Worm (Caenorhabditis elegans): Measurements from ENCODE around the gene F44E7.3.
A peak's percentile ranks its signal among the peaks of the same experiment; 100 is the strongest.

F44E7.3 gene

ce11 chrV:5765081-5765480 is 6.7 kb upstream of the F44E7.3 start, which contains the start of gene pgph-2:
Gene pgph-2, plus strand, starts transcription at chrV:5765127.
- TF ChIP-seq unc-62 (GFP tag; optimal IDR thresholded peaks at IDR 0.05) (no peak), zim-3 (tag; optimal IDR thresholded peaks at IDR 0.05) (no peak), T07F8.4 (tag; optimal IDR thresholded peaks at IDR 0.05) (no peak), T26A5.8 (tag; optimal IDR thresholded peaks at IDR 0.05) (no peak), ceh-27 (GFP tag; optimal IDR thresholded peaks at IDR 0.05) (no peak), snpc-4 (GFP tag; optimal IDR thresholded peaks at IDR 0.05) (no peak), snpc-4 (tag; optimal IDR thresholded peaks at IDR 0.05) (no peak), nfya-1 (tag; optimal IDR thresholded peaks at IDR 0.05; ENCODE audit: borderline replicate concordance, insufficient read depth) (no peak), egl-44 (GFP tag; IDR thresholded peaks at IDR 0.05) (no peak), B0261.1 (tag; optimal IDR thresholded peaks at IDR 0.05) (no peak), ZK185.1 (tag; optimal IDR thresholded peaks at IDR 0.05; ENCODE audit: poor library complexity, severe bottlenecking) (no peak), tbx-9 (tag; optimal IDR thresholded peaks at IDR 0.05; ENCODE audit: borderline replicate concordance) (no peak), lir-1 (GFP tag; conservative IDR thresholded peaks at IDR 0.05) (no peak), sea-2 (GFP tag; IDR thresholded peaks at IDR 0.05) (no peak)

ce11 chrV:5768292-5768695 is 3.5 kb upstream of the F44E7.3 start:
- TF ChIP-seq snpc-3.4 (tag; optimal IDR thresholded peaks at IDR 0.05) = no peak
- peak; percentile 42 for TF ChIP-seq mcd-1 (GFP tag; IDR thresholded peaks at IDR 0.05)
- TF ChIP-seq madf-3 (GFP tag; IDR thresholded peaks at IDR 0.05) = 0 out of 2 replicates have a peak, but pooled peaks have one; percentile 33
- TF ChIP-seq somi-1 (GFP tag; optimal IDR thresholded peaks at IDR 0.05) = peak; percentile 89
- no peak for TF ChIP-seq dpl-1 (GFP tag; optimal IDR thresholded peaks at IDR 0.05)
- peak; percentile 77 for TF ChIP-seq nhr-80 (tag; optimal IDR thresholded peaks at IDR 0.05)
- peak; percentile 64 for TF ChIP-seq F22D6.2 (tag; optimal IDR thresholded peaks at IDR 0.05)
- TF ChIP-seq B0035.1 (tag; optimal IDR thresholded peaks at IDR 0.05) = no peak
- TF ChIP-seq C06A6.2 (GFP tag; conservative IDR thresholded peaks at IDR 0.05) = peak; percentile 37; the same call in 1 of the 2 replicates
- peak; percentile 42 for TF ChIP-seq chd-7 (tag; optimal IDR thresholded peaks at IDR 0.05)
- TF ChIP-seq K12H6.12 (tag; optimal IDR thresholded peaks at IDR 0.05) = peak; percentile 18
- TF ChIP-seq tbp1 (GFP tag; optimal IDR thresholded peaks at IDR 0.05) = peak; percentile 15
- peak; percentile 26 for TF ChIP-seq die-1 (tag; optimal IDR thresholded peaks at IDR 0.05)
- no peak for TF ChIP-seq rec-8 (tag; optimal IDR thresholded peaks at IDR 0.05)
- TF ChIP-seq nfyb-1 (GFP tag; IDR thresholded peaks at IDR 0.05) = peak; percentile 65
- peak; percentile 82 for TF ChIP-seq lin-40 (tag; optimal IDR thresholded peaks at IDR 0.05)
- TF ChIP-seq ztf-26 (tag; optimal IDR thresholded peaks at IDR 0.05) = peak; percentile 56

ce11 chrV:5769500-5769899 is 2.2 kb upstream of the F44E7.3 start:
- no peak for TF ChIP-seq K11D2.4 (GFP tag; IDR thresholded peaks at IDR 0.05)
- peak; percentile 44 for TF ChIP-seq nhr-80 (tag; optimal IDR thresholded peaks at IDR 0.05)
- no peak for TF ChIP-seq chd-7 (tag; optimal IDR thresholded peaks at IDR 0.05)
- TF ChIP-seq atf-7 (tag; optimal IDR thresholded peaks at IDR 0.05) = no peak

ce11 chrV:5769999-5770398 is 1.7 kb upstream of the F44E7.3 start:
- TF ChIP-seq K11D2.4 (GFP tag; IDR thresholded peaks at IDR 0.05) (no peak), C17E4.6 (GFP tag; IDR thresholded peaks at IDR 0.05) (no peak), Y53F4B.3 (GFP tag; IDR thresholded peaks at IDR 0.05) (no peak), rcor-1 (GFP tag; IDR thresholded peaks at IDR 0.05) (no peak), F57A8.1 (GFP tag; optimal IDR thresholded peaks at IDR 0.05) (no peak), lin-26 (GFP tag; IDR thresholded peaks at IDR 0.05) (no peak)
